Fruit fly (Drosophila melanogaster) whole organism, embryonic: ENCODE results near the gene CG10353.

Source experiments
- ATbp ChIP-seq: fragments of 200-800 bp; sonication (Bioruptor generic); optimal IDR thresholded peaks from 2 replicates; lab custom pipeline; 2017; ENCODE audit warnings: missing biosample characterization, mild to moderate bottlenecking, missing genetic modification characterization, missing genetic modification reagents
- Atf6 ChIP-seq: fragments of 200-800 bp; sonication (Bioruptor generic); IDR thresholded peaks from 2 replicates; pipeline ENCODE4 v1.3.6; 2022; ENCODE audit warnings: missing biosample characterization, missing genetic modification characterization
- B-H1 ChIP-seq: fragments of 200-800 bp; sonication (Bioruptor generic); IDR thresholded peaks from 3 replicates; pipeline ENCODE4 v1.3.6; 2022; ENCODE audit warnings: missing biosample characterization, missing genetic modification characterization
- Blimp-1 ChIP-seq: fragments of 200-800 bp; sonication (Bioruptor generic); optimal IDR thresholded peaks from 3 replicates; lab custom pipeline; 2018; ENCODE audit warnings: missing biosample characterization, missing genetic modification characterization, mild to moderate bottlenecking, moderate library complexity, missing genetic modification reagents
- Bteb2 ChIP-seq: fragments of 200-800 bp; sonication (Bioruptor generic); optimal IDR thresholded peaks from 2 replicates; lab custom pipeline; 2016; ENCODE audit warnings: missing biosample characterization, missing genetic modification characterization
- CG10147 ChIP-seq: fragments of 200-800 bp; sonication (Bioruptor generic); optimal IDR thresholded peaks from 2 replicates; lab custom pipeline; 2019; ENCODE audit warnings: missing biosample characterization, mild to moderate bottlenecking, missing genetic modification characterization, moderate library complexity
- CG10431 ChIP-seq: fragments of 200-800 bp; sonication (Bioruptor generic); optimal IDR thresholded peaks from 3 replicates; lab custom pipeline; 2018; ENCODE audit warnings: missing biosample characterization, mild to moderate bottlenecking, missing genetic modification characterization
- CG10654 ChIP-seq: fragments of 200-800 bp; sonication (Bioruptor generic); optimal IDR thresholded peaks from 2 replicates; lab custom pipeline; 2016; ENCODE audit warnings: missing biosample characterization, missing genetic modification characterization
- CG12299 ChIP-seq: fragments of 200-800 bp; sonication (Bioruptor generic); optimal IDR thresholded peaks from 2 replicates; lab custom pipeline; 2018; ENCODE audit warnings: missing biosample characterization, mild to moderate bottlenecking, missing genetic modification characterization
- CG13624 ChIP-seq: fragments of 200-800 bp; sonication (Bioruptor generic); optimal IDR thresholded peaks from 2 replicates; lab custom pipeline; 2016; ENCODE audit warnings: missing biosample characterization, missing genetic modification characterization
- CG16779 ChIP-seq: fragments of 200-800 bp; sonication (Bioruptor generic); IDR thresholded peaks from 2 replicates; pipeline ENCODE4 v1.3.6; 2022; ENCODE audit warnings: missing biosample characterization, missing genetic modification characterization
- CG2116 ChIP-seq: fragments of 200-800 bp; sonication (Bioruptor generic); optimal IDR thresholded peaks from 3 replicates; lab custom pipeline; 2018; ENCODE audit warnings: missing biosample characterization, mild to moderate bottlenecking, missing genetic modification characterization
- CG2875 ChIP-seq: fragments of 200-800 bp; sonication (Bioruptor generic); optimal IDR thresholded peaks from 2 replicates; lab custom pipeline; 2017; ENCODE audit warnings: missing biosample characterization, mild to moderate bottlenecking, missing genetic modification characterization, missing genetic modification reagents
- CG31441 ChIP-seq: fragments of 200-800 bp; sonication (Bioruptor generic); IDR thresholded peaks from 2 replicates; pipeline ENCODE4 v1.3.6; 2022; ENCODE audit warnings: missing biosample characterization, missing genetic modification characterization
- CG33213 ChIP-seq: fragments of 200-800 bp; sonication (Bioruptor generic); optimal IDR thresholded peaks from 3 replicates; lab custom pipeline; 2016; ENCODE audit warnings: missing biosample characterization, missing genetic modification characterization
- CG4424 ChIP-seq: fragments of 200-800 bp; sonication (Bioruptor generic); optimal IDR thresholded peaks from 3 replicates; lab custom pipeline; 2016; ENCODE audit warnings: missing biosample characterization, missing genetic modification characterization
- CG6689 ChIP-seq: fragments of 200-800 bp; sonication (Bioruptor generic); IDR thresholded peaks from 2 replicates; pipeline ENCODE4 v1.3.6; 2022; ENCODE audit warnings: missing biosample characterization, missing genetic modification characterization
- CG6854 ChIP-seq: fragments of 200-800 bp; sonication (Bioruptor generic); optimal IDR thresholded peaks from 3 replicates; lab custom pipeline; 2017; ENCODE audit warnings: missing biosample characterization, mild to moderate bottlenecking, missing genetic modification characterization
- CG7745 ChIP-seq: fragments of 200-800 bp; sonication (Bioruptor generic); optimal IDR thresholded peaks from 2 replicates; lab custom pipeline; 2018; ENCODE audit warnings: missing biosample characterization, mild to moderate bottlenecking, missing genetic modification characterization, moderate library complexity
- CG7963 ChIP-seq: fragments of 200-800 bp; sonication (Bioruptor generic); IDR thresholded peaks from 3 replicates; pipeline ENCODE4 v1.3.6; 2022; ENCODE audit warnings: missing biosample characterization, missing genetic modification characterization; ENCODE audit not compliant: partially characterized antibody
- CG8290 ChIP-seq, 3 experiments: fragments of 200-800 bp; sonication (Bioruptor generic); optimal IDR thresholded peaks; 2 replicates each; lab custom pipeline; 2016 to 2019; ENCODE audit warnings: missing biosample characterization in 3 of 3, missing genetic modification characterization in 3 of 3, mild to moderate bottlenecking in 2 of 3, moderate library complexity in 1 of 3
- CrebB ChIP-seq: fragments of 200-800 bp; sonication (Bioruptor generic); optimal IDR thresholded peaks from 3 replicates; lab custom pipeline; 2018; ENCODE audit warnings: missing biosample characterization, mild to moderate bottlenecking, missing genetic modification characterization
- Dip3 ChIP-seq: fragments of 200-800 bp; sonication (Bioruptor generic); optimal IDR thresholded peaks from 3 replicates; lab custom pipeline; 2016; ENCODE audit warnings: missing biosample characterization, missing genetic modification characterization
- ERR ChIP-seq: fragments of 200-800 bp; sonication (Bioruptor generic); optimal IDR thresholded peaks from 2 replicates; lab custom pipeline; 2016; ENCODE audit warnings: missing biosample characterization, missing genetic modification characterization
- Elba2 ChIP-seq: fragments of 200-800 bp; sonication (Bioruptor generic); optimal IDR thresholded peaks from 3 replicates; lab custom pipeline; 2016; ENCODE audit warnings: missing biosample characterization, missing genetic modification characterization
- Ets65A ChIP-seq: fragments of 200-800 bp; sonication (Bioruptor generic); peaks from one replicate; lab custom pipeline; 2016; ENCODE audit warnings: missing biosample characterization, missing genetic modification characterization
- HmgD ChIP-seq: fragments of 200-800 bp; sonication (Bioruptor generic); optimal IDR thresholded peaks from 3 replicates; lab custom pipeline; 2016; ENCODE audit warnings: missing biosample characterization, missing genetic modification characterization
- Lhr ChIP-seq: fragments of 200-800 bp; sonication (Bioruptor generic); optimal IDR thresholded peaks from 3 replicates; lab custom pipeline; 2017; ENCODE audit warnings: mild to moderate bottlenecking, missing biosample characterization, missing genetic modification reagents, missing genetic modification characterization
- Nf-YB ChIP-seq: fragments of 200-800 bp; sonication (Bioruptor generic); optimal IDR thresholded peaks from 3 replicates; lab custom pipeline; 2019; ENCODE audit warnings: missing biosample characterization, mild to moderate bottlenecking, missing genetic modification characterization, moderate library complexity
- Ptx1 ChIP-seq: fragments of 200-800 bp; sonication (Bioruptor generic); IDR thresholded peaks from 2 replicates; pipeline ENCODE4 v1.3.6; 2022; ENCODE audit warnings: missing biosample characterization, missing genetic modification characterization
- Ssrp ChIP-seq: fragments of 200-800 bp; sonication (Bioruptor generic); optimal IDR thresholded peaks from 2 replicates; lab custom pipeline; 2018; ENCODE audit warnings: missing biosample characterization, mild to moderate bottlenecking, missing genetic modification characterization, moderate library complexity
- Taf1 ChIP-seq: fragments of 200-800 bp; sonication (Bioruptor generic); IDR thresholded peaks from 2 replicates; pipeline ENCODE4 v1.3.6; 2022; ENCODE audit warnings: missing biosample characterization, missing genetic modification characterization
- ara ChIP-seq: fragments of 200-800 bp; sonication (Bioruptor generic); IDR thresholded peaks from 2 replicates; pipeline ENCODE4 v1.3.6; 2022; ENCODE audit warnings: missing biosample characterization, missing genetic modification characterization
- ash1 ChIP-seq: fragments of 200-800 bp; sonication (Bioruptor generic); optimal IDR thresholded peaks from 2 replicates; lab custom pipeline; 2018; ENCODE audit warnings: missing biosample characterization, mild to moderate bottlenecking, missing genetic modification characterization
- en ChIP-seq: fragments of 200-800 bp; sonication (Bioruptor generic); optimal IDR thresholded peaks from 2 replicates; lab custom pipeline; 2016; ENCODE audit warnings: missing biosample characterization, missing genetic modification characterization
- fd96Cb ChIP-seq: fragments of 200-800 bp; sonication (Bioruptor generic); optimal IDR thresholded peaks from 2 replicates; lab custom pipeline; 2018; ENCODE audit warnings: missing biosample characterization, mild to moderate bottlenecking, missing genetic modification characterization, moderate library complexity
- gt ChIP-seq: fragments of 200-800 bp; sonication (Bioruptor generic); IDR thresholded peaks from 2 replicates; pipeline ENCODE4 v1.3.6; 2022; ENCODE audit warnings: missing biosample characterization, missing genetic modification characterization
- jing ChIP-seq: fragments of 200-800 bp; sonication (Bioruptor generic); optimal IDR thresholded peaks from 2 replicates; lab custom pipeline; 2018; ENCODE audit warnings: missing biosample characterization, mild to moderate bottlenecking, missing genetic modification characterization
- nom ChIP-seq: fragments of 200-800 bp; sonication (Bioruptor generic); optimal IDR thresholded peaks from 2 replicates; lab custom pipeline; 2017; ENCODE audit warnings: missing biosample characterization, missing genetic modification characterization, mild to moderate bottlenecking, moderate library complexity, missing genetic modification reagents
- pho ChIP-seq: fragments of 200-800 bp; sonication (Bioruptor generic); optimal IDR thresholded peaks from 2 replicates; lab custom pipeline; 2016; ENCODE audit warnings: missing biosample characterization, missing genetic modification characterization
- repo ChIP-seq: fragments of 200-800 bp; sonication (Bioruptor generic); optimal IDR thresholded peaks from 2 replicates; lab custom pipeline; 2016; ENCODE audit warnings: missing biosample characterization, missing genetic modification characterization
- sens ChIP-seq: fragments of 200-800 bp; sonication (Bioruptor generic); peaks from one replicate; lab custom pipeline; 2016; ENCODE audit warnings: missing biosample characterization, missing genetic modification characterization
- shn ChIP-seq: fragments of 200-800 bp; sonication (Bioruptor generic); optimal IDR thresholded peaks from 3 replicates; lab custom pipeline; 2016; ENCODE audit warnings: missing biosample characterization, missing genetic modification characterization
- sisA ChIP-seq: fragments of 200-800 bp; sonication (Bioruptor generic); IDR thresholded peaks from 2 replicates; pipeline ENCODE4 v1.3.6; 2022; ENCODE audit warnings: missing biosample characterization, missing genetic modification characterization
- slp2 ChIP-seq: fragments of 200-800 bp; sonication (Bioruptor generic); optimal IDR thresholded peaks from 2 replicates; lab custom pipeline; 2016; ENCODE audit warnings: missing biosample characterization, missing genetic modification characterization
- stc ChIP-seq: fragments of 200-800 bp; sonication (Bioruptor generic); IDR thresholded peaks from 2 replicates; pipeline ENCODE4 v1.3.6; 2022; ENCODE audit warnings: missing biosample characterization, missing genetic modification characterization
- tna ChIP-seq: fragments of 200-800 bp; sonication (Bioruptor generic); IDR thresholded peaks from 2 replicates; pipeline ENCODE4 v1.3.6; 2022; ENCODE audit warnings: missing biosample characterization, missing genetic modification characterization; ENCODE audit not compliant: partially characterized antibody
- ttk ChIP-seq: fragments of 200-800 bp; sonication (Bioruptor generic); IDR thresholded peaks from 2 replicates; pipeline ENCODE4 v2.1.2; 2022; ENCODE audit warnings: missing biosample characterization, missing genetic modification characterization
- wek ChIP-seq: fragments of 200-800 bp; sonication (Bioruptor generic); optimal IDR thresholded peaks from 3 replicates; lab custom pipeline; 2018; ENCODE audit warnings: missing biosample characterization, mild to moderate bottlenecking, missing genetic modification characterization, moderate library complexity
- yki ChIP-seq: fragments of >200 bp; optimal IDR thresholded peaks from 3 replicates; lab custom pipeline; 2018
- zen ChIP-seq: fragments of 200-800 bp; sonication (Bioruptor generic); optimal IDR thresholded peaks from 3 replicates; lab custom pipeline; 2018; ENCODE audit warnings: missing biosample characterization, mild to moderate bottlenecking, missing genetic modification characterization, moderate library complexity

CG10353 gene

DNA sequence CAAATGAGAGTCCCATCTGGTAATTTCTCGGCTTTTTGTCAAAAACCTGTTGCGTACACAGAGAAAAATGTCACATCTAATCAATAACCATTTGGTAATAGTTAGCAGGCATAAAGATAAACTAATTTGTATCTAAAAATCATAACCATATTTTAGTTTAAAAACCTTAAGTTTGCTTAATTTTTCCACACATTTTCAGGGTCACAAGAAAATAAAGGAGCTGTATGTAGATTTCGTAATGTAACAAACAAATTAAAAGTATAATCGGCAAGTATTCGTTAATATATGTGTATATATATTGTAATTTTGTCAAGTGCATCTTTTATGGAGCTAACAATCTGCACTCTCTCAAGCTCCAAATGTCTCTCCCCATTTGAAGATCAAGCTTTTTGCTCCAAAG lies 34.0 kb upstream of the CG10353 start (continued):
- TF ChIP-seq nom (GFP tag; lab: Kevin White, UChicago): no peak
- TF ChIP-seq CrebB (tag; lab: Kevin White, UChicago): peak; percentile 86
- peak; percentile 85 for TF ChIP-seq ATbp (GFP tag; lab: Kevin White, UChicago)
- peak; percentile 69 for TF ChIP-seq slp2 (GFP tag; lab: Kevin White, UChicago)
- no peak for TF ChIP-seq CG7963 (GFP tag; lab: Robert Waterston, UW)
- peak; percentile 1 for TF ChIP-seq repo (GFP tag; lab: Kevin White, UChicago)
- peak; percentile 87 for TF ChIP-seq ttk (GFP tag; lab: Robert Waterston, UW)
- TF ChIP-seq Elba2 (GFP tag; lab: Kevin White, UChicago): no peak
- TF ChIP-seq Ptx1 (GFP tag; lab: Robert Waterston, UW): peak; percentile 94
- TF ChIP-seq shn (GFP tag; lab: Kevin White, UChicago): peak; percentile 63
- TF ChIP-seq sisA: peak; percentile 81
- peak; percentile 79 for TF ChIP-seq CG10654 (GFP tag; lab: Kevin White, UChicago)
- peak; percentile 79 for TF ChIP-seq B-H1 (GFP tag; lab: Robert Waterston, UW)
- no peak for TF ChIP-seq ash1
- TF ChIP-seq Taf1 (GFP tag; lab: Robert Waterston, UW): peak; percentile 77
- peak; percentile 81 for TF ChIP-seq CG13624
- TF ChIP-seq zen (tag; lab: Kevin White, UChicago): peak; percentile 76
- TF ChIP-seq CG33213: peak; percentile 29
- TF ChIP-seq Blimp-1: peak; percentile 91
- peak; percentile 92 for TF ChIP-seq Ssrp
- peak; percentile 71 for TF ChIP-seq CG8290 (GFP tag; optimal IDR thresholded peaks at IDR 0.05; lab: Kevin White, UChicago)
- peak in 1 of 2 experiments; percentile 39 for TF ChIP-seq CG8290 (tag; optimal IDR thresholded peaks at IDR 0.05; lab: Kevin White, UChicago)
- peak; percentile 69 for TF ChIP-seq Dip3 (GFP tag; lab: Kevin White, UChicago)
- TF ChIP-seq ara (GFP tag; lab: Robert Waterston, UW): peak; percentile 74; the same call in 1 of the 2 replicates
- peak; percentile 94 for TF ChIP-seq Ets65A
- peak; percentile 87 for TF ChIP-seq CG12299 (tag; lab: Kevin White, UChicago)
- TF ChIP-seq CG6854: peak; percentile 81
- peak; percentile 30 for TF ChIP-seq en (GFP tag; lab: Kevin White, UChicago)
- TF ChIP-seq CG10431 (GFP tag; lab: Kevin White, UChicago): peak; percentile 71
- TF ChIP-seq CG4424 (GFP tag; lab: Kevin White, UChicago): peak; percentile 88
- no peak for TF ChIP-seq CG7745 (tag; lab: Kevin White, UChicago)
- TF ChIP-seq sens (GFP tag; lab: Kevin White, UChicago): peak; percentile 98
- peak; percentile 96 for TF ChIP-seq CG31441
- 0 out of 2 replicates have a peak, but pooled peaks have one; percentile 40 for TF ChIP-seq CG16779 (GFP tag; lab: Robert Waterston, UW)
- peak; percentile 26 for TF ChIP-seq HmgD (GFP tag; lab: Kevin White, UChicago)
- peak; percentile 63 for TF ChIP-seq CG2116 (GFP tag; lab: Kevin White, UChicago)
- peak; percentile 58 for TF ChIP-seq Lhr (GFP tag; lab: Kevin White, UChicago)
- peak; percentile 56 for TF ChIP-seq ERR (GFP tag; lab: Kevin White, UChicago)
- no peak for TF ChIP-seq yki (lab: Kevin White, UChicago)
- TF ChIP-seq tna: no peak
- peak; percentile 80 for TF ChIP-seq CG2875 (GFP tag; lab: Kevin White, UChicago)
- TF ChIP-seq Atf6 (GFP tag; lab: Robert Waterston, UW): peak; percentile 92
- peak; percentile 86 for TF ChIP-seq stc (GFP tag; lab: Robert Waterston, UW)
- peak; percentile 79 for TF ChIP-seq Nf-YB (GFP tag; lab: Kevin White, UChicago)
- peak; percentile 75 for TF ChIP-seq jing (GFP tag; lab: Kevin White, UChicago)
- peak; percentile 67 for TF ChIP-seq wek (GFP tag; lab: Kevin White, UChicago)
- TF ChIP-seq CG10147: peak; percentile 92
- 0 out of 2 replicates have a peak, but pooled peaks have one; percentile 34 for TF ChIP-seq gt (GFP tag; lab: Robert Waterston, UW)
- TF ChIP-seq CG6689 (GFP tag; lab: Robert Waterston, UW): peak; percentile 91
- peak; percentile 72 for TF ChIP-seq pho
- TF ChIP-seq fd96Cb (tag; lab: Kevin White, UChicago): peak; percentile 92
- peak; percentile 61 for TF ChIP-seq Bteb2
